Worm (Caenorhabditis elegans) whole organism, early embryonic: ENCODE results near the gene oac-53.
"Not testable (repeated sequence)": the region's sequence is repeated elsewhere in the genome, so short reads cannot be mapped to it uniquely, and the experiment has no call there.

Experiments used
- B0310.2 ChIP-seq: sonication (generic microtip); optimal IDR thresholded peaks from 2 replicates; lab custom pipeline; 2016; ENCODE audit warnings: mild to moderate bottlenecking, missing genetic modification characterization, missing compliant biosample characterization
- F13C5.2 ChIP-seq: sonication (generic microtip); optimal IDR thresholded peaks from 2 replicates; lab custom pipeline; 2017; ENCODE audit warnings: mild to moderate bottlenecking, missing genetic modification characterization, inconsistent platforms, missing compliant biosample characterization
- aly-1 ChIP-seq: sonication (generic microtip); optimal IDR thresholded peaks from 2 replicates; lab custom pipeline; 2016; ENCODE audit warnings: missing genetic modification characterization, missing compliant biosample characterization
- ama-1 ChIP-seq: fragments of 150-350 bp; optimal IDR thresholded peaks from 2 replicates; lab custom pipeline; 2014
- ceh-13 ChIP-seq: fragments of 200-800 bp; sonication (Bioruptor generic); optimal IDR thresholded peaks from 2 replicates; lab custom pipeline; 2018; ENCODE audit warnings: mild to moderate bottlenecking, missing genetic modification characterization, missing compliant biosample characterization
- ceh-36 ChIP-seq: sonication (generic microtip); optimal IDR thresholded peaks from 2 replicates; lab custom pipeline; 2016; ENCODE audit warnings: missing genetic modification characterization, inconsistent platforms, missing compliant biosample characterization
- ets-7 ChIP-seq: sonication (generic microtip); optimal IDR thresholded peaks from 2 replicates; lab custom pipeline; 2016; ENCODE audit warnings: missing genotype, missing genetic modification characterization, missing compliant biosample characterization
- flt-1 ChIP-seq: fragments of 200-800 bp; sonication (Bioruptor generic); IDR thresholded peaks from 2 replicates; pipeline ENCODE4 v1.3.6; 2022; ENCODE audit warnings: missing genetic modification characterization, missing compliant biosample characterization
- hmbx-1 ChIP-seq: sonication (generic microtip); optimal IDR thresholded peaks from 2 replicates; lab custom pipeline; 2016; ENCODE audit warnings: mild to moderate bottlenecking, missing genetic modification characterization, missing compliant biosample characterization
- hmg-4 ChIP-seq: fragments of 200-800 bp; sonication (Bioruptor generic); optimal IDR thresholded peaks from 2 replicates; lab custom pipeline; 2018; ENCODE audit warnings: mild to moderate bottlenecking, missing genetic modification characterization, missing compliant biosample characterization
- hnd-1 ChIP-seq: sonication (generic microtip); optimal IDR thresholded peaks from 2 replicates; lab custom pipeline; 2016; ENCODE audit warnings: missing genetic modification characterization, missing compliant biosample characterization
- pes-1 ChIP-seq: fragments of 200-800 bp; sonication (Bioruptor generic); IDR thresholded peaks from 2 replicates; pipeline ENCODE4 v1.3.6; 2022; ENCODE audit warnings: missing genetic modification reagents, missing genetic modification characterization, missing compliant biosample characterization
- scrt-1 ChIP-seq: fragments of 200-800 bp; sonication (Bioruptor generic); IDR thresholded peaks from 2 replicates; pipeline ENCODE4 v1.3.6; 2022; ENCODE audit warnings: missing genetic modification characterization, missing compliant biosample characterization
- sea-1 ChIP-seq: fragments of 200-800 bp; sonication (Bioruptor generic); conservative IDR thresholded peaks from 2 replicates; pipeline ENCODE4 v1.3.6; 2022; ENCODE audit warnings: missing genetic modification characterization, missing compliant biosample characterization
- tbx-11 ChIP-seq: fragments of 200-800 bp; sonication (Bioruptor generic); IDR thresholded peaks from 2 replicates; pipeline ENCODE4 v1.3.6; 2022; ENCODE audit warnings: missing genetic modification characterization, missing compliant biosample characterization
- tbx-37 ChIP-seq: fragments of 200-800 bp; sonication (Bioruptor generic); conservative IDR thresholded peaks from 2 replicates; pipeline ENCODE4 v1.3.6; 2022; ENCODE audit warnings: missing genetic modification reagents, missing genetic modification characterization, missing compliant biosample characterization
- tra-4 ChIP-seq: sonication (generic microtip); optimal IDR thresholded peaks from 2 replicates; lab custom pipeline; 2017; ENCODE audit warnings: missing genetic modification characterization, missing compliant biosample characterization

The oac-53 gene

ce11 chrV:16666647-16667046 is 38.9 kb upstream of the oac-53 start, which contains the start of gene F14F8.14:
TSS of gene F14F8.14 (minus strand) at chrV:16666747.
- TF ChIP-seq hmbx-1, result no peak
- no peak for TF ChIP-seq tra-4
- TF ChIP-seq scrt-1 (GFP tag; lab: Robert Waterston, UW), result no peak
- TF ChIP-seq ceh-13 (GFP tag; lab: Kevin White, UChicago), result no peak
- no peak for TF ChIP-seq tbx-11 (GFP tag; lab: Robert Waterston, UW)
- no peak for TF ChIP-seq tbx-37
- no peak for TF ChIP-seq ama-1 (lab: Kevin White, UChicago)
- TF ChIP-seq hnd-1 (tag; lab: Kevin White, UChicago), result no peak
- no peak for TF ChIP-seq aly-1 (tag; lab: Kevin White, UChicago)
- no peak for TF ChIP-seq F13C5.2 (tag; lab: Kevin White, UChicago)
- no peak for TF ChIP-seq ceh-36 (tag; lab: Kevin White, UChicago)
- no peak for TF ChIP-seq sea-1
- no peak for TF ChIP-seq flt-1 (GFP tag; lab: Robert Waterston, UW)
- no peak for TF ChIP-seq pes-1
- no peak for TF ChIP-seq B0310.2

- TF ChIP-seq hmbx-1; sea-1; ama-1 (lab: Kevin White, UChicago): not testable (repeated sequence)
Measured at ce11 chrV:16660816-16661215, 33.0 kb upstream of the oac-53 start, which contains the start of gene Y70C5B.2. TSS of gene Y70C5B.2 (minus strand) at chrV:16660916.

ce11 chrV:16654242-16654641 is 26.5 kb upstream of the oac-53 start, which contains the start of gene W06G6.15:
TSS of gene W06G6.15 (plus strand) at chrV:16654542.
- not testable (repeated sequence) for TF ChIP-seq hnd-1 (tag; lab: Kevin White, UChicago); B0310.2; tbx-11 (GFP tag; lab: Robert Waterston, UW)

ce11 chrV:16649200-16649599 is 21.4 kb upstream of the oac-53 start, which contains the start of gene W06G6.11:
TSS of gene W06G6.11 (minus strand) at chrV:16649300.
- TF ChIP-seq flt-1 (GFP tag; lab: Robert Waterston, UW); ceh-36 (tag; lab: Kevin White, UChicago); aly-1 (tag; lab: Kevin White, UChicago): not testable (repeated sequence)

ce11 chrV:16648317-16649018 is 20.7 kb upstream of the oac-53 start, which contains the start of gene W06G6.20:
TSS of gene W06G6.20 (minus strand) at chrV:16648367.
- TF ChIP-seq ceh-36 (tag; lab: Kevin White, UChicago) (no peak), pes-1 (no peak), F13C5.2 (tag; lab: Kevin White, UChicago) (no peak), hmg-4 (GFP tag; lab: Kevin White, UChicago) (no peak), aly-1 (tag; lab: Kevin White, UChicago) (no peak), ets-7 (tag; lab: Kevin White, UChicago) (no peak), B0310.2 (no peak), ceh-13 (GFP tag; lab: Kevin White, UChicago) (no peak), scrt-1 (GFP tag; lab: Robert Waterston, UW) (no peak), flt-1 (GFP tag; lab: Robert Waterston, UW) (no peak), tra-4 (no peak), hnd-1 (tag; lab: Kevin White, UChicago) (no peak), tbx-11 (GFP tag; lab: Robert Waterston, UW) (no peak), hmbx-1 (no peak), ama-1 (lab: Kevin White, UChicago) (no peak), tbx-37 (no peak)

ce11 chrV:16647093-16647492 is 19.3 kb upstream of the oac-53 start, which contains the start of gene W06G6.10:
TSS of gene W06G6.10 (minus strand) at chrV:16647193.
- no peak for TF ChIP-seq hmbx-1

- TF ChIP-seq scrt-1 (GFP tag; lab: Robert Waterston, UW), result no peak
- no peak for TF ChIP-seq tra-4
- TF ChIP-seq aly-1 (tag; lab: Kevin White, UChicago), result no peak
- no peak for TF ChIP-seq tbx-37
- no peak for TF ChIP-seq flt-1 (GFP tag; lab: Robert Waterston, UW)
- TF ChIP-seq hmg-4 (GFP tag; lab: Kevin White, UChicago), result no peak
- TF ChIP-seq B0310.2, result no peak
- no peak for TF ChIP-seq hmbx-1
- no peak for TF ChIP-seq tbx-11 (GFP tag; lab: Robert Waterston, UW)
- TF ChIP-seq hnd-1 (tag; lab: Kevin White, UChicago), result no peak
- TF ChIP-seq pes-1, result no peak
- TF ChIP-seq ceh-13 (GFP tag; lab: Kevin White, UChicago), result no peak
- TF ChIP-seq ets-7 (tag; lab: Kevin White, UChicago), result no peak
- no peak for TF ChIP-seq ceh-36 (tag; lab: Kevin White, UChicago)
- TF ChIP-seq ama-1 (lab: Kevin White, UChicago), result no peak
Measured at ce11 chrV:16646372-16646771, 18.6 kb upstream of the oac-53 start, which contains the start of gene W06G6.9. TSS of gene W06G6.9 (minus strand) at chrV:16646472.

- TF ChIP-seq ceh-36 (tag; lab: Kevin White, UChicago) (no peak), hnd-1 (tag; lab: Kevin White, UChicago) (no peak), ceh-13 (GFP tag; lab: Kevin White, UChicago) (no peak), ets-7 (tag; lab: Kevin White, UChicago) (no peak), tbx-37 (no peak), tra-4 (no peak), sea-1 (no peak), pes-1 (no peak), hmg-4 (GFP tag; lab: Kevin White, UChicago) (no peak), aly-1 (tag; lab: Kevin White, UChicago) (no peak), F13C5.2 (tag; lab: Kevin White, UChicago) (no peak), flt-1 (GFP tag; lab: Robert Waterston, UW) (no peak), hmbx-1 (no peak)
Measured at ce11 chrV:16645201-16645940, 17.6 kb upstream of the oac-53 start, which contains the start of gene W06G6.17. TSS of gene W06G6.17 (minus strand) at chrV:16645251.
